Fruit fly (Drosophila melanogaster) whole organism, embryonic: Measurements from ENCODE around the gene CG33203.

Experiments
- Abd-B ChIP-seq: fragments of 200-800 bp; sonication (Bioruptor generic); optimal IDR thresholded peaks from 2 replicates; lab custom pipeline; 2018; ENCODE audit warnings: missing biosample characterization, mild to moderate bottlenecking, missing genetic modification characterization, moderate library complexity
- Awh ChIP-seq: fragments of 200-800 bp; sonication (Bioruptor generic); IDR thresholded peaks from 2 replicates; pipeline ENCODE4, ENCODE4 v1.3.6; 2022; ENCODE audit warnings: missing biosample characterization, missing genetic modification characterization
- Bteb2 ChIP-seq: fragments of 200-800 bp; sonication (Bioruptor generic); optimal IDR thresholded peaks from 2 replicates; lab custom pipeline; 2016; ENCODE audit warnings: missing biosample characterization, missing genetic modification characterization
- CG10565 ChIP-seq: fragments of 200-800 bp; sonication (Bioruptor generic); optimal IDR thresholded peaks from 3 replicates; lab custom pipeline; 2016; ENCODE audit warnings: missing biosample characterization, mild to moderate bottlenecking, missing genetic modification characterization
- CG10979 ChIP-seq: fragments of 200-800 bp; sonication (Bioruptor generic); optimal IDR thresholded peaks from 2 replicates; lab custom pipeline; 2018; ENCODE audit warnings: missing biosample characterization, mild to moderate bottlenecking, missing genetic modification characterization, moderate library complexity
- CG11723 ChIP-seq: fragments of 200-800 bp; sonication (Bioruptor generic); optimal IDR thresholded peaks from 2 replicates; lab custom pipeline; 2017; ENCODE audit warnings: missing biosample characterization, mild to moderate bottlenecking, missing genetic modification characterization
- CG13123 ChIP-seq: fragments of 200-800 bp; sonication (Bioruptor generic); optimal IDR thresholded peaks from 2 replicates; lab custom pipeline; 2016; ENCODE audit warnings: missing biosample characterization, missing genetic modification characterization
- CG14014 ChIP-seq: fragments of 200-800 bp; sonication (Bioruptor generic); IDR thresholded peaks from 2 replicates; pipeline ENCODE4 v1.3.6; 2022; ENCODE audit warnings: missing biosample characterization, missing genetic modification characterization
- CG15514 ChIP-seq: fragments of 200-800 bp; sonication (Bioruptor generic); optimal IDR thresholded peaks from 3 replicates; lab custom pipeline; 2017; ENCODE audit warnings: missing biosample characterization, missing genetic modification characterization, mild to moderate bottlenecking, moderate library complexity, missing genetic modification reagents
- CG17568 ChIP-seq: fragments of 200-800 bp; sonication (Bioruptor generic); optimal IDR thresholded peaks from 2 replicates; lab custom pipeline; 2018; ENCODE audit warnings: missing biosample characterization, mild to moderate bottlenecking, missing genetic modification characterization, moderate library complexity
- CG18011 ChIP-seq: fragments of 200-800 bp; sonication (Bioruptor generic); optimal IDR thresholded peaks from 2 replicates; lab custom pipeline; 2017; ENCODE audit warnings: missing biosample characterization, missing genetic modification characterization, mild to moderate bottlenecking, moderate library complexity, missing genotype
- CG18764 ChIP-seq: fragments of 200-800 bp; sonication (Bioruptor generic); optimal IDR thresholded peaks from 3 replicates; lab custom pipeline; 2016; ENCODE audit warnings: missing biosample characterization, missing genetic modification characterization
- CG3407 ChIP-seq: fragments of 200-800 bp; sonication (Bioruptor generic); optimal IDR thresholded peaks from 2 replicates; lab custom pipeline; 2018; ENCODE audit warnings: missing biosample characterization, mild to moderate bottlenecking, missing genetic modification characterization
- CG3995 ChIP-seq: fragments of 200-800 bp; sonication (Bioruptor generic); optimal IDR thresholded peaks from 3 replicates; lab custom pipeline; 2016; ENCODE audit warnings: missing biosample characterization, missing genetic modification characterization
- CG7786 ChIP-seq: fragments of 200-800 bp; sonication (Bioruptor generic); optimal IDR thresholded peaks from 2 replicates; lab custom pipeline; 2016; ENCODE audit warnings: missing biosample characterization, missing genetic modification characterization
- CG8089 ChIP-seq: fragments of 200-800 bp; sonication (Bioruptor generic); optimal IDR thresholded peaks from 3 replicates; lab custom pipeline; 2016; ENCODE audit warnings: missing biosample characterization, missing genetic modification characterization
- Dad ChIP-seq: fragments of 200-800 bp; sonication (Bioruptor generic); optimal IDR thresholded peaks from 3 replicates; lab custom pipeline; 2016; ENCODE audit warnings: missing biosample characterization, missing genetic modification characterization
- E2f1 ChIP-seq: fragments of 200-800 bp; sonication (Bioruptor generic); IDR thresholded peaks from 2 replicates; pipeline ENCODE4 v1.3.6; 2022; ENCODE audit warnings: missing biosample characterization, missing genetic modification characterization
- E2f2 ChIP-seq: fragments of 200-800 bp; sonication (Bioruptor generic); IDR thresholded peaks from 2 replicates; pipeline ENCODE4 v1.3.6; 2022; ENCODE audit warnings: missing biosample characterization, missing genetic modification characterization
- Eip74EF ChIP-seq, 2 experiments: fragments of 200-800 bp in 1 of 2; fragments of >200 bp in 1 of 2; sonication (Bioruptor generic) in 1 of 2; optimal IDR thresholded peaks; 2 replicates each; lab custom pipeline; 2017 to 2019; ENCODE audit warnings: missing biosample characterization in 2 of 2, missing genetic modification characterization in 2 of 2, mild to moderate bottlenecking in 1 of 2, moderate library complexity in 1 of 2
- MBD-R2 ChIP-seq: fragments of 200-800 bp; sonication (Bioruptor generic); IDR thresholded peaks from 2 replicates; pipeline ENCODE4 v1.3.6; 2022; ENCODE audit warnings: missing biosample characterization, missing genetic modification characterization
- MTF-1 ChIP-seq: fragments of 200-800 bp; sonication (Bioruptor generic); optimal IDR thresholded peaks from 2 replicates; lab custom pipeline; 2018; ENCODE audit warnings: missing biosample characterization, mild to moderate bottlenecking, missing genetic modification characterization, borderline replicate concordance
- Mrtf ChIP-seq: fragments of 200-800 bp; sonication (Bioruptor generic); IDR thresholded peaks from 3 replicates; pipeline ENCODE4 v1.3.6; 2022; ENCODE audit warnings: missing biosample characterization, missing genetic modification characterization
- Poxn ChIP-seq: fragments of 200-800 bp; sonication (Bioruptor generic); IDR thresholded peaks from 2 replicates; pipeline ENCODE4 v1.3.6; 2022; ENCODE audit warnings: missing biosample characterization, missing genetic modification characterization
- Ravus ChIP-seq: fragments of 200-800 bp; sonication (Bioruptor generic); IDR thresholded peaks from 2 replicates; pipeline ENCODE4 v1.3.6; 2022; ENCODE audit warnings: missing biosample characterization, missing genetic modification characterization
- Sry-δ ChIP-seq: fragments of 200-800 bp; sonication (Bioruptor generic); optimal IDR thresholded peaks from 2 replicates; lab custom pipeline; 2016; ENCODE audit warnings: missing biosample characterization, missing genetic modification characterization
- Taf1 ChIP-seq: fragments of 200-800 bp; sonication (Bioruptor generic); IDR thresholded peaks from 2 replicates; pipeline ENCODE4 v1.3.6; 2022; ENCODE audit warnings: missing biosample characterization, missing genetic modification characterization
- YL-1 ChIP-seq: fragments of 200-800 bp; sonication (Bioruptor generic); optimal IDR thresholded peaks from 3 replicates; lab custom pipeline; 2017; ENCODE audit warnings: missing biosample characterization, mild to moderate bottlenecking, missing genetic modification characterization
- ab ChIP-seq: fragments of 200-800 bp; sonication (Bioruptor generic); optimal IDR thresholded peaks from 2 replicates; lab custom pipeline; 2016; ENCODE audit warnings: missing biosample characterization, missing genetic modification characterization
- ase ChIP-seq: fragments of 200-800 bp; sonication (Bioruptor generic); IDR thresholded peaks from 3 replicates; pipeline ENCODE4 v1.3.6; 2022; ENCODE audit warnings: missing biosample characterization, missing genetic modification characterization
- bbx ChIP-seq: fragments of 200-800 bp; sonication (Bioruptor generic); IDR thresholded peaks from 2 replicates; pipeline ENCODE4 v1.3.6; 2022; ENCODE audit warnings: missing biosample characterization, missing genetic modification characterization; ENCODE audit not compliant: partially characterized antibody
- cas ChIP-seq: fragments of 200-800 bp; sonication (Bioruptor generic); IDR thresholded peaks from 2 replicates; pipeline ENCODE4 v1.3.6; 2022; ENCODE audit warnings: missing biosample characterization, missing genetic modification characterization
- cato ChIP-seq: fragments of 200-800 bp; sonication (Bioruptor generic); optimal IDR thresholded peaks from 2 replicates; lab custom pipeline; 2016; ENCODE audit warnings: missing biosample characterization, missing genetic modification characterization, borderline replicate concordance
- chinmo ChIP-seq: fragments of 200-800 bp; sonication (Bioruptor generic); IDR thresholded peaks from 4 replicates; pipeline ENCODE4 v1.3.6; 2022; ENCODE audit warnings: missing biosample characterization, missing genetic modification characterization; ENCODE audit not compliant: partially characterized antibody
- ewg ChIP-seq: fragments of 200-800 bp; sonication (Bioruptor generic); optimal IDR thresholded peaks from 3 replicates; lab custom pipeline; 2017; ENCODE audit warnings: mild to moderate bottlenecking, missing biosample characterization, missing genetic modification reagents, missing genetic modification characterization
- fd96Cb ChIP-seq: fragments of 200-800 bp; sonication (Bioruptor generic); optimal IDR thresholded peaks from 2 replicates; lab custom pipeline; 2018; ENCODE audit warnings: missing biosample characterization, mild to moderate bottlenecking, missing genetic modification characterization, moderate library complexity
- gce ChIP-seq: fragments of 200-800 bp; sonication (Bioruptor generic); IDR thresholded peaks from 3 replicates; pipeline ENCODE4 v1.3.6; 2022; ENCODE audit warnings: missing biosample characterization, missing genetic modification characterization
- grn ChIP-seq: fragments of 200-800 bp; sonication (Bioruptor generic); optimal IDR thresholded peaks from 3 replicates; lab custom pipeline; 2017; ENCODE audit warnings: missing biosample characterization, missing genetic modification characterization
- gsb ChIP-seq: fragments of 200-800 bp; sonication (Bioruptor generic); IDR thresholded peaks from 2 replicates; pipeline ENCODE4 v1.3.6; 2022; ENCODE audit warnings: missing biosample characterization, missing genetic modification characterization
- insv ChIP-seq, 2 experiments: fragments of 200-800 bp; sonication (Bioruptor generic); optimal IDR thresholded peaks; 3 replicates each; lab custom pipeline; 2016 to 2018; ENCODE audit warnings: missing biosample characterization in 2 of 2, missing genetic modification characterization in 2 of 2
- jumu ChIP-seq: fragments of 200-800 bp; sonication (Bioruptor generic); optimal IDR thresholded peaks from 3 replicates; lab custom pipeline; 2016; ENCODE audit warnings: missing biosample characterization, missing genetic modification characterization
- kah ChIP-seq: fragments of 200-800 bp; sonication (Bioruptor generic); optimal IDR thresholded peaks from 2 replicates; lab custom pipeline; 2018; ENCODE audit warnings: missing biosample characterization, mild to moderate bottlenecking, missing genetic modification characterization
- ken ChIP-seq: fragments of 200-800 bp; sonication (Bioruptor generic); IDR thresholded peaks from 3 replicates; pipeline ENCODE4 v1.3.6; 2022; ENCODE audit warnings: missing biosample characterization, missing genetic modification characterization
- lola ChIP-seq, 3 experiments: fragments of >200 bp in 2 of 3; fragments of 200-800 bp in 1 of 3; sonication (Bioruptor generic) in 1 of 3; optimal IDR thresholded peaks; 2 replicates each; lab custom pipeline; 2017 to 2019; ENCODE audit warnings: missing biosample characterization in 3 of 3, missing genetic modification characterization in 3 of 3, mild to moderate bottlenecking in 1 of 3, moderate library complexity in 1 of 3
- nerfin-2 ChIP-seq: fragments of 200-800 bp; sonication (Bioruptor generic); IDR thresholded peaks from 2 replicates; pipeline ENCODE4 v1.3.6; 2022; ENCODE audit warnings: missing biosample characterization, missing genetic modification characterization; ENCODE audit not compliant: partially characterized antibody
- nom ChIP-seq: fragments of 200-800 bp; sonication (Bioruptor generic); optimal IDR thresholded peaks from 2 replicates; lab custom pipeline; 2017; ENCODE audit warnings: missing biosample characterization, missing genetic modification characterization, mild to moderate bottlenecking, moderate library complexity, missing genetic modification reagents
- so ChIP-seq: fragments of 200-800 bp; sonication (Bioruptor generic); IDR thresholded peaks from 3 replicates; pipeline ENCODE4 v1.3.6; 2022; ENCODE audit warnings: missing biosample characterization, missing genetic modification characterization
- twi ChIP-seq: fragments of 200-800 bp; optimal IDR thresholded peaks from 2 replicates; lab custom pipeline; 2019; ENCODE audit warnings: missing biosample characterization, mild to moderate bottlenecking, missing genetic modification characterization, moderate library complexity

CG33203 gene

dm6 chr3R:28844611-28845376 lies 42.7 kb downstream of the CG33203 start, which contains the start of the genes Apc and spg (continued):
- TF ChIP-seq bbx (GFP tag; lab: Robert Waterston, UW) (peak; percentile 78), Mrtf (GFP tag; lab: Robert Waterston, UW) (no peak; the same call in 2 of the 3 replicates), CG15514 (peak; percentile 64), CG7786 (GFP tag; lab: Kevin White, UChicago) (peak; percentile 7), CG18764 (GFP tag; lab: Kevin White, UChicago) (no peak), chinmo (0 out of 4 replicates have a peak, but pooled peaks have one; percentile 17), CG13123 (GFP tag; lab: Kevin White, UChicago) (no peak), lola (GFP tag; optimal IDR thresholded peaks at IDR 0.05; lab: Kevin White, UChicago) (peak in 1 of 3 experiments; percentile 43), jumu (no peak), Abd-B (GFP tag; lab: Kevin White, UChicago) (peak; percentile 79), E2f2 (GFP tag; lab: Robert Waterston, UW) (peak; percentile 49), ewg (GFP tag; lab: Kevin White, UChicago) (peak; percentile 50), Taf1 (GFP tag; lab: Robert Waterston, UW) (no peak), CG11723 (GFP tag; lab: Kevin White, UChicago) (peak; percentile 51), insv (GFP tag; optimal IDR thresholded peaks at IDR 0.05; lab: Kevin White, UChicago) (peak in 1 of 2 experiments; percentile 49), CG10979 (tag; lab: Kevin White, UChicago) (peak; percentile 14), CG14014 (GFP tag; lab: Robert Waterston, UW) (peak; percentile 49; the same call in 1 of the 2 replicates), CG10565 (GFP tag; lab: Kevin White, UChicago) (no peak), ab (GFP tag; lab: Kevin White, UChicago) (no peak), nom (peak; percentile 77), gsb (0 out of 2 replicates have a peak, but pooled peaks have one; percentile 18), CG8089 (GFP tag; lab: Kevin White, UChicago) (peak; percentile 25), grn (GFP tag; lab: Kevin White, UChicago) (peak; percentile 32), YL-1 (GFP tag; lab: Kevin White, UChicago) (peak; percentile 70), Poxn (GFP tag; lab: Robert Waterston, UW) (no peak), so (peak; percentile 44; the same call in 2 of the 3 replicates), nerfin-2 (peak; percentile 57; the same call in 1 of the 2 replicates), cato (GFP tag; lab: Kevin White, UChicago) (peak; percentile 37), twi (tag; lab: Kevin White, UChicago) (no peak), kah (GFP tag; lab: Kevin White, UChicago) (peak; percentile 35), ase (GFP tag; lab: Robert Waterston, UW) (no peak), MTF-1 (GFP tag; lab: Kevin White, UChicago) (peak; percentile 66), Eip74EF (GFP tag; optimal IDR thresholded peaks at IDR 0.05; lab: Kevin White, UChicago) (peak in 1 of 2 experiments; percentile 8), gce (GFP tag; lab: Robert Waterston, UW) (0 out of 3 replicates have a peak, but pooled peaks have one; percentile 35), Bteb2 (GFP tag; lab: Kevin White, UChicago) (no peak), Awh (GFP tag; lab: Robert Waterston, UW) (peak; percentile 74; the same call in 1 of the 2 replicates), CG3995 (peak; percentile 91), CG17568 (no peak), cas (GFP tag; lab: Robert Waterston, UW) (no peak), fd96Cb (tag; lab: Kevin White, UChicago) (peak; percentile 2), CG18011 (GFP tag; lab: Kevin White, UChicago) (no peak), ken (GFP tag; lab: Robert Waterston, UW) (peak; percentile 26; the same call in 1 of the 3 replicates), MBD-R2 (GFP tag; lab: Robert Waterston, UW) (peak; percentile 62), CG3407 (GFP tag; lab: Kevin White, UChicago) (peak; percentile 57), Dad (no peak), Sry-δ (peak; percentile 84), Ravus (GFP tag; lab: Robert Waterston, UW) (no peak), E2f1 (GFP tag; lab: Robert Waterston, UW) (peak; percentile 50; the same call in 1 of the 2 replicates)
